Fruit fly (Drosophila melanogaster): Measurements from ENCODE around the gene ND-AGGG.

- TF ChIP-seq ovo (GFP tag; optimal IDR thresholded peaks at IDR 0.05): no peak
- no peak for TF ChIP-seq CG33017 (tag; optimal IDR thresholded peaks at IDR 0.05)
- TF ChIP-seq kay (GFP tag; ENCODE audit: borderline replicate concordance): no peak
- no peak for TF ChIP-seq CG1620 (GFP tag; optimal IDR thresholded peaks at IDR 0.05)
- no peak for TF ChIP-seq CG14711 (tag; optimal IDR thresholded peaks at IDR 0.05)
- TF ChIP-seq CG7045 (GFP tag; optimal IDR thresholded peaks at IDR 0.05): no peak
- no peak for TF ChIP-seq cic (GFP tag; optimal IDR thresholded peaks at IDR 0.05)
- no peak for TF ChIP-seq CG5204 (GFP tag; optimal IDR thresholded peaks at IDR 0.05)
- TF ChIP-seq Crg-1 (GFP tag; optimal IDR thresholded peaks at IDR 0.05): no peak
- no peak for TF ChIP-seq bab1 (GFP tag; optimal IDR thresholded peaks at IDR 0.05)
- no peak for TF ChIP-seq Mnt (GFP tag; optimal IDR thresholded peaks at IDR 0.05)
- no peak for TF ChIP-seq CG12768 (GFP tag; optimal IDR thresholded peaks at IDR 0.05)
- no peak for TF ChIP-seq Clk (GFP tag; optimal IDR thresholded peaks at IDR 0.05)
Measured at dm6 chr3L:24975839-24976380, at the start of gene ND-AGGG.
